Worm (Caenorhabditis elegans) whole organism, L3 larva: ENCODE results near the gene F38B7.2.

ENCODE experiments used
- R02D3.7 ChIP-seq: fragments of 150-350 bp; optimal IDR thresholded peaks from 2 replicates; lab custom pipeline; 2014; ENCODE audit warnings: missing biosample characterization, missing genetic modification characterization
- ZK546.5 ChIP-seq: sonication (generic microtip); optimal IDR thresholded peaks from 2 replicates; lab custom pipeline; 2017; ENCODE audit warnings: missing biosample characterization, missing genetic modification characterization
- ama-1 ChIP-seq: fragments of 150-350 bp; optimal IDR thresholded peaks from 2 replicates; lab custom pipeline; 2018
- ceh-16 ChIP-seq: sonication (generic microtip); optimal IDR thresholded peaks from 2 replicates; lab custom pipeline; 2017; ENCODE audit warnings: missing biosample characterization, missing genetic modification characterization
- ceh-28 ChIP-seq: fragments of 150-350 bp; optimal IDR thresholded peaks from 2 replicates; lab custom pipeline; 2014; ENCODE audit warnings: missing biosample characterization, missing genetic modification reagents, missing genetic modification characterization
- ceh-82 ChIP-seq: fragments of 150-350 bp; optimal IDR thresholded peaks from 2 replicates; lab custom pipeline; 2014; ENCODE audit warnings: missing biosample characterization, missing genetic modification characterization
- ceh-9 ChIP-seq: sonication (generic microtip); optimal IDR thresholded peaks from 2 replicates; lab custom pipeline; 2018; ENCODE audit warnings: missing biosample characterization, missing genetic modification characterization
- egl-27 ChIP-seq: sonication (generic microtip); optimal IDR thresholded peaks from 4 replicates; lab custom pipeline; 2017; ENCODE audit warnings: missing biosample characterization, missing genetic modification reagents, missing genetic modification characterization
- elt-1 ChIP-seq: fragments of 150-350 bp; optimal IDR thresholded peaks from 2 replicates; lab custom pipeline; 2014; ENCODE audit warnings: missing biosample characterization, missing genetic modification characterization
- elt-2 ChIP-seq: sonication (generic microtip); optimal IDR thresholded peaks from 2 replicates; lab custom pipeline; 2016; ENCODE audit warnings: missing genetic modification reagents, mild to moderate bottlenecking, missing genetic modification characterization, missing compliant biosample characterization
- elt-3 ChIP-seq, 3 experiments: fragments of 150-350 bp in 1 of 3; sonication (generic microtip) in 2 of 3; optimal IDR thresholded peaks; 2 replicates in 2 of 3; 4 replicates in 1 of 3; lab custom pipeline; 2014 to 2017; ENCODE audit warnings: missing biosample characterization in 3 of 3, missing genetic modification characterization in 3 of 3
- fos-1 ChIP-seq: fragments of 150-350 bp; optimal IDR thresholded peaks from 2 replicates; lab custom pipeline; 2014; ENCODE audit warnings: missing biosample characterization, missing genetic modification characterization
- hmg-11 ChIP-seq: sonication (generic microtip); optimal IDR thresholded peaks from 2 replicates; lab custom pipeline; 2016; ENCODE audit warnings: missing genetic modification characterization, missing compliant biosample characterization
- jun-1 ChIP-seq: fragments of 150-350 bp; optimal IDR thresholded peaks from 2 replicates; lab custom pipeline; 2014; ENCODE audit warnings: missing biosample characterization, missing genetic modification reagents, missing genetic modification characterization
- lin-15B ChIP-seq: fragments of 150-350 bp; optimal IDR thresholded peaks from 2 replicates; lab custom pipeline; 2014; ENCODE audit warnings: missing biosample characterization, missing genetic modification characterization
- lsy-12 ChIP-seq: sonication (generic microtip); optimal IDR thresholded peaks from 2 replicates; lab custom pipeline; 2016; ENCODE audit warnings: mild to moderate bottlenecking, missing genetic modification characterization, missing compliant biosample characterization
- mml-1 ChIP-seq: fragments of 150-350 bp; sonication (generic microtip); optimal IDR thresholded peaks from 3 replicates; lab custom pipeline; 2014; ENCODE audit warnings: missing biosample characterization, missing genetic modification characterization
- nfya-1 ChIP-seq: sonication (generic microtip); optimal IDR thresholded peaks from 2 replicates; lab custom pipeline; 2017; ENCODE audit warnings: missing genetic modification characterization, mild to moderate bottlenecking, missing compliant biosample characterization, antibody characterized with exemption, moderate library complexity; ENCODE audit not compliant: insufficient read depth
- nhr-11 ChIP-seq: fragments of 150-350 bp; optimal IDR thresholded peaks from 2 replicates; lab custom pipeline; 2014; ENCODE audit warnings: missing biosample characterization, missing genetic modification characterization
- nhr-23 ChIP-seq: fragments of 150-350 bp; optimal IDR thresholded peaks from 2 replicates; lab custom pipeline; 2014; ENCODE audit warnings: missing biosample characterization, missing genetic modification reagents, missing genetic modification characterization
- nhr-25 ChIP-seq: sonication (generic microtip); optimal IDR thresholded peaks from 2 replicates; lab custom pipeline; 2017; ENCODE audit warnings: missing biosample characterization, missing genetic modification characterization
- nhr-43 ChIP-seq: sonication (generic microtip); optimal IDR thresholded peaks from 2 replicates; lab custom pipeline; 2016; ENCODE audit warnings: mild to moderate bottlenecking, missing genetic modification characterization, missing compliant biosample characterization; ENCODE audit not compliant: poor library complexity, severe bottlenecking
- nhr-67 ChIP-seq: fragments of 150-350 bp; optimal IDR thresholded peaks from 2 replicates; lab custom pipeline; 2014; ENCODE audit warnings: missing biosample characterization, missing genetic modification characterization
- nhr-76 ChIP-seq: fragments of 150-350 bp; sonication (generic microtip); optimal IDR thresholded peaks from 5 replicates; lab custom pipeline; 2014; ENCODE audit warnings: missing biosample characterization, missing genetic modification characterization
- pha-4 ChIP-seq: fragments of 150-350 bp; optimal IDR thresholded peaks from 2 replicates; lab custom pipeline; 2014; ENCODE audit warnings: missing biosample characterization, missing genetic modification reagents, missing genetic modification characterization
- pqm-1 ChIP-seq: fragments of 150-350 bp; optimal IDR thresholded peaks from 2 replicates; lab custom pipeline; 2017; ENCODE audit warnings: missing biosample characterization, missing genetic modification characterization, inconsistent platforms
- skn-1 ChIP-seq: fragments of 150-350 bp; optimal IDR thresholded peaks from 2 replicates; lab custom pipeline; 2014; ENCODE audit warnings: missing biosample characterization, missing genetic modification characterization
- tbx-2 ChIP-seq: sonication (generic microtip); optimal IDR thresholded peaks from 2 replicates; lab custom pipeline; 2016; ENCODE audit warnings: mild to moderate bottlenecking, missing genetic modification characterization, missing compliant biosample characterization
- unc-62 ChIP-seq: fragments of 150-350 bp; sonication (generic microtip); optimal IDR thresholded peaks from 4 replicates; lab custom pipeline; 2014; ENCODE audit warnings: missing biosample characterization, missing genetic modification reagents, missing genetic modification characterization
- ztf-4 ChIP-seq: fragments of 150-350 bp; optimal IDR thresholded peaks from 2 replicates; lab custom pipeline; 2014; ENCODE audit warnings: missing biosample characterization, missing genetic modification characterization

F38B7.2 gene

ce11 chrV:11525338-11525737 lies 18.4 kb upstream of the F38B7.2 start:
- no peak for TF ChIP-seq unc-62 (GFP tag; lab: Kevin White, UChicago)
- TF ChIP-seq nhr-43 (tag; lab: Kevin White, UChicago) = no peak
- TF ChIP-seq ceh-9 (tag; lab: Kevin White, UChicago) = no peak
- TF ChIP-seq ama-1 (lab: Kevin White, UChicago) = no peak
- no peak for TF ChIP-seq mml-1 (tag; lab: Kevin White, UChicago)
- no peak for TF ChIP-seq hmg-11 (tag; lab: Kevin White, UChicago)
- no peak for TF ChIP-seq nhr-23
- no peak for TF ChIP-seq pqm-1 (tag; lab: Kevin White, UChicago)
- TF ChIP-seq nhr-25 (tag; lab: Kevin White, UChicago) = peak; percentile 73
- TF ChIP-seq nhr-11 (tag; lab: Kevin White, UChicago) = no peak
- TF ChIP-seq nfya-1 (tag; lab: Kevin White, UChicago) = peak; percentile 61
- TF ChIP-seq egl-27 (tag; lab: Kevin White, UChicago) = no peak
- no peak for TF ChIP-seq nhr-76 (tag; lab: Kevin White, UChicago)

- peak; percentile 65 for TF ChIP-seq nhr-25 (tag; lab: Kevin White, UChicago)
- TF ChIP-seq elt-1 (tag; lab: Kevin White, UChicago) = no peak
- TF ChIP-seq, all 47 proteins: peak for 1
These were observed 16.8 kb upstream of the F38B7.2 start for ce11 chrV:11526927-11527491.

ce11 chrV:11527531-11527930 lies 16.2 kb upstream of the F38B7.2 start, which contains the start of gene ccch-1:
ccch-1 (plus strand) TSS chrV:11527831.
- no peak for TF ChIP-seq nfya-1 (tag; lab: Kevin White, UChicago)
- no peak for TF ChIP-seq ZK546.5 (tag; lab: Kevin White, UChicago)
- no peak for TF ChIP-seq hmg-11 (tag; lab: Kevin White, UChicago)
- no peak for TF ChIP-seq unc-62 (GFP tag; lab: Kevin White, UChicago)
- TF ChIP-seq nhr-43 (tag; lab: Kevin White, UChicago) = no peak
- TF ChIP-seq nhr-76 (tag; lab: Kevin White, UChicago) = no peak
- TF ChIP-seq ceh-28 (tag; lab: Kevin White, UChicago) = no peak
- no peak for TF ChIP-seq mml-1 (tag; lab: Kevin White, UChicago)
- TF ChIP-seq pha-4 (tag; lab: Kevin White, UChicago) = no peak
- TF ChIP-seq skn-1 (tag; lab: Kevin White, UChicago) = no peak

- TF ChIP-seq ceh-82 (tag; lab: Kevin White, UChicago) = no peak
- peak; percentile 0 for TF ChIP-seq nhr-25 (tag; lab: Kevin White, UChicago)
- TF ChIP-seq pha-4 (tag; lab: Kevin White, UChicago) = no peak
These were observed 15.0 kb upstream of the F38B7.2 start for ce11 chrV:11528633-11529327.

ce11 chrV:11529541-11529940 lies 14.2 kb upstream of the F38B7.2 start:
- peak; percentile 99 for TF ChIP-seq pha-4 (tag; lab: Kevin White, UChicago)
- no peak for TF ChIP-seq ceh-16

ce11 chrV:11531100-11531499 lies 12.7 kb upstream of the F38B7.2 start:
- TF ChIP-seq elt-3 (tag; optimal IDR thresholded peaks at IDR 0.05; lab: Kevin White, UChicago) = no peak
- TF ChIP-seq elt-2 = no peak
- TF ChIP-seq fos-1 = no peak
- TF ChIP-seq nhr-67 (tag; lab: Kevin White, UChicago) = no peak
- peak; percentile 6 for TF ChIP-seq R02D3.7 (tag; lab: Kevin White, UChicago)
- no peak for TF ChIP-seq lsy-12
- TF ChIP-seq nhr-43 (tag; lab: Kevin White, UChicago) = peak; percentile 10
- no peak for TF ChIP-seq lin-15B
- TF ChIP-seq nfya-1 (tag; lab: Kevin White, UChicago) = peak; percentile 1
- TF ChIP-seq nhr-25 (tag; lab: Kevin White, UChicago) = peak; percentile 97
- peak; percentile 66 for TF ChIP-seq nhr-23
- TF ChIP-seq elt-1 (tag; lab: Kevin White, UChicago) = peak; percentile 29
- TF ChIP-seq tbx-2 (tag; lab: Kevin White, UChicago) = peak; percentile 1
- TF ChIP-seq ceh-16 = no peak
- TF ChIP-seq jun-1 (tag; lab: Kevin White, UChicago) = no peak
- no peak for TF ChIP-seq nhr-76 (tag; lab: Kevin White, UChicago)
- peak; percentile 48 for TF ChIP-seq pha-4 (tag; lab: Kevin White, UChicago)
- TF ChIP-seq nhr-11 (tag; lab: Kevin White, UChicago) = no peak
- TF ChIP-seq ztf-4 (tag; lab: Kevin White, UChicago) = no peak
- TF ChIP-seq skn-1 (tag; lab: Kevin White, UChicago) = no peak
- TF ChIP-seq, all 47 proteins: peak for 8
